Fruit fly (Drosophila melanogaster): ENCODE results near the gene CG15824.

dm6 chr2L:837989-838388 is 47.0 kb downstream of the CG15824 start:
- TF ChIP-seq CG11093 (GFP tag; IDR thresholded peaks at IDR 0.05) (no peak), CG11695 (GFP tag; IDR thresholded peaks at IDR 0.05) (0 out of 3 replicates have a peak, but pooled peaks have one; percentile 8), CG8924 (tag; optimal IDR thresholded peaks at IDR 0.05) (peak; percentile 37)
